Worm (Caenorhabditis elegans): ENCODE results near the gene srh-125.

Gene srh-125

ce11 chrV:7434805-7435363 is 41.8 kb downstream of the srh-125 start (continued):
- TF ChIP-seq ztf-28 (GFP tag; IDR thresholded peaks at IDR 0.05) (no peak), T26A5.8 (tag; optimal IDR thresholded peaks at IDR 0.05) (no peak), ztf-18 (tag; optimal IDR thresholded peaks at IDR 0.05) (no peak), nfyb-1 (GFP tag; IDR thresholded peaks at IDR 0.05) (peak; percentile 55), B0019.2 (GFP tag; conservative IDR thresholded peaks at IDR 0.05) (no peak), ceh-79 (tag; optimal IDR thresholded peaks at IDR 0.05) (no peak), unc-62 (GFP tag; optimal IDR thresholded peaks at IDR 0.05) (no peak), dpl-1 (GFP tag; optimal IDR thresholded peaks at IDR 0.05) (no peak), egl-44 (GFP tag; IDR thresholded peaks at IDR 0.05) (no peak), nfya-1 (tag; optimal IDR thresholded peaks at IDR 0.05; ENCODE audit: borderline replicate concordance, insufficient read depth) (no peak), bed-1 (GFP tag; IDR thresholded peaks at IDR 0.05) (no peak), fkh-3 (tag; optimal IDR thresholded peaks at IDR 0.05) (no peak), F57A8.1 (GFP tag; optimal IDR thresholded peaks at IDR 0.05) (no peak), zim-3 (tag; optimal IDR thresholded peaks at IDR 0.05) (no peak)

- TF ChIP-seq him-1 (tag; optimal IDR thresholded peaks at IDR 0.05) (no peak), K11D2.4 (GFP tag; IDR thresholded peaks at IDR 0.05) (no peak; the same call in 1 of the 2 replicates), ceh-79 (tag; optimal IDR thresholded peaks at IDR 0.05) (peak; percentile 21), ceh-27 (GFP tag; optimal IDR thresholded peaks at IDR 0.05) (peak; percentile 9), bed-1 (GFP tag; IDR thresholded peaks at IDR 0.05) (no peak), madf-6 (GFP tag; IDR thresholded peaks at IDR 0.05) (peak; percentile 22; the same call in 1 of the 2 replicates), lin-54 (GFP tag; optimal IDR thresholded peaks at IDR 0.05) (no peak), ztf-3 (GFP tag; optimal IDR thresholded peaks at IDR 0.05) (peak; percentile 22), C06A6.2 (GFP tag; conservative IDR thresholded peaks at IDR 0.05) (peak; percentile 59), somi-1 (GFP tag; optimal IDR thresholded peaks at IDR 0.05) (no peak), lin-35 (GFP tag; optimal IDR thresholded peaks at IDR 0.05) (peak in 1 of 3 experiments; percentile 29), akir-1 (GFP tag; optimal IDR thresholded peaks at IDR 0.05) (no peak), lag-1 (GFP tag; IDR thresholded peaks at IDR 0.05) (no peak), mcd-1 (GFP tag; IDR thresholded peaks at IDR 0.05) (no peak), madf-8 (GFP tag; conservative IDR thresholded peaks at IDR 0.05) (no peak), egl-44 (GFP tag; IDR thresholded peaks at IDR 0.05) (peak; percentile 44; the same call in 1 of the 2 replicates), rec-8 (tag; optimal IDR thresholded peaks at IDR 0.05) (no peak), hmg-1.2 (GFP tag; IDR thresholded peaks at IDR 0.05) (peak; percentile 18; the same call in 1 of the 2 replicates), F57C9.4 (tag; optimal IDR thresholded peaks at IDR 0.05) (peak; percentile 50), Y95B8A.8 (GFP tag; IDR thresholded peaks at IDR 0.05) (peak; percentile 63; the same call in 1 of the 2 replicates), lir-1 (GFP tag; conservative IDR thresholded peaks at IDR 0.05) (no peak), repo-1 (tag; optimal IDR thresholded peaks at IDR 0.05) (peak; percentile 78), ztf-18 (tag; optimal IDR thresholded peaks at IDR 0.05) (no peak), ztf-22 (GFP tag; optimal IDR thresholded peaks at IDR 0.05) (peak; percentile 63), hlh-12 (tag; optimal IDR thresholded peaks at IDR 0.05) (no peak), egl-18 (GFP tag; IDR thresholded peaks at IDR 0.05) (no peak), ceh-40 (GFP tag; IDR thresholded peaks at IDR 0.05) (0 out of 2 replicates have a peak, but pooled peaks have one; percentile 6), D2030.7 (GFP tag; IDR thresholded peaks at IDR 0.05) (no peak), F10E7.11 (tag; optimal IDR thresholded peaks at IDR 0.05) (no peak), F49E8.2 (tag; optimal IDR thresholded peaks at IDR 0.05; ENCODE audit: insufficient read depth) (no peak), nhr-90 (tag; optimal IDR thresholded peaks at IDR 0.05) (peak; percentile 66), F23B12.7 (tag; optimal IDR thresholded peaks at IDR 0.05; ENCODE audit: insufficient read depth) (no peak), let-607 (tag; optimal IDR thresholded peaks at IDR 0.05) (peak in 1 of 2 experiments; percentile 42), lsy-27 (tag; optimal IDR thresholded peaks at IDR 0.05; ENCODE audit: borderline replicate concordance, insufficient read depth) (no peak)
Observed at ce11 chrV:7432441-7433146, 44.1 kb downstream of the srh-125 start.
